Fruit fly (Drosophila melanogaster) whole organism, embryonic: ENCODE measurements around the gene CG18596.

ENCODE experiments used
- Atf6 ChIP-seq: fragments of 200-800 bp; sonication (Bioruptor generic); IDR thresholded peaks from 2 replicates; pipeline ENCODE4 v1.3.6; 2022; ENCODE audit warnings: missing biosample characterization, missing genetic modification characterization
- Bteb2 ChIP-seq: fragments of 200-800 bp; sonication (Bioruptor generic); optimal IDR thresholded peaks from 2 replicates; lab custom pipeline; 2016; ENCODE audit warnings: missing biosample characterization, missing genetic modification characterization
- CG10267 ChIP-seq: fragments of 200-800 bp; sonication (Bioruptor generic); optimal IDR thresholded peaks from 2 replicates; lab custom pipeline; 2018; ENCODE audit warnings: missing biosample characterization, mild to moderate bottlenecking, missing genetic modification characterization, moderate library complexity
- CG10431 ChIP-seq: fragments of 200-800 bp; sonication (Bioruptor generic); optimal IDR thresholded peaks from 3 replicates; lab custom pipeline; 2018; ENCODE audit warnings: missing biosample characterization, mild to moderate bottlenecking, missing genetic modification characterization
- CG11560 ChIP-seq: fragments of 200-800 bp; sonication (Bioruptor generic); IDR thresholded peaks from 3 replicates; pipeline ENCODE4 v1.3.6; 2022; ENCODE audit warnings: missing biosample characterization, missing genetic modification characterization
- CG13287 ChIP-seq: fragments of 200-800 bp; sonication (Bioruptor generic); IDR thresholded peaks from 2 replicates; pipeline ENCODE4 v1.3.6; 2022; ENCODE audit warnings: missing biosample characterization, missing genetic modification characterization; ENCODE audit not compliant: partially characterized antibody
- CG13894 ChIP-seq: fragments of 200-800 bp; sonication (Bioruptor generic); optimal IDR thresholded peaks from 3 replicates; lab custom pipeline; 2018; ENCODE audit warnings: missing biosample characterization, mild to moderate bottlenecking, missing genetic modification characterization, moderate library complexity
- CG14050 ChIP-seq: fragments of 200-800 bp; sonication (Bioruptor generic); IDR thresholded peaks from 3 replicates; pipeline ENCODE4 v1.3.6; 2022; ENCODE audit warnings: missing biosample characterization, missing genetic modification characterization
- CG14860 ChIP-seq: fragments of 200-800 bp; sonication (Bioruptor generic); IDR thresholded peaks from 3 replicates; pipeline ENCODE4 v1.3.6; 2022; ENCODE audit warnings: missing biosample characterization, missing genetic modification characterization; ENCODE audit not compliant: partially characterized antibody
- CG15479 ChIP-seq: fragments of 200-800 bp; sonication (Bioruptor generic); optimal IDR thresholded peaks from 3 replicates; lab custom pipeline; 2019; ENCODE audit warnings: missing biosample characterization, mild to moderate bottlenecking, missing genetic modification characterization, moderate library complexity
- CG16813 ChIP-seq: fragments of 200-800 bp; sonication (Bioruptor generic); IDR thresholded peaks from 3 replicates; pipeline ENCODE4 v1.3.6; 2022; ENCODE audit warnings: missing biosample characterization, missing genetic modification characterization; ENCODE audit not compliant: partially characterized antibody
- CG18619 ChIP-seq: fragments of 200-800 bp; sonication (Bioruptor generic); optimal IDR thresholded peaks from 3 replicates; lab custom pipeline; 2017; ENCODE audit warnings: missing biosample characterization, mild to moderate bottlenecking, missing genetic modification characterization
- CG34224 ChIP-seq: fragments of 200-800 bp; sonication (Bioruptor generic); IDR thresholded peaks from 3 replicates; pipeline ENCODE4 v1.3.6; 2022; ENCODE audit warnings: missing biosample characterization, missing genetic modification characterization; ENCODE audit not compliant: partially characterized antibody
- CHES-1-like ChIP-seq: fragments of 200-800 bp; sonication (Bioruptor generic); optimal IDR thresholded peaks from 2 replicates; lab custom pipeline; 2016; ENCODE audit warnings: missing biosample characterization, missing genetic modification characterization
- Dek ChIP-seq: fragments of 200-800 bp; sonication (Bioruptor generic); optimal IDR thresholded peaks from 3 replicates; lab custom pipeline; 2019; ENCODE audit warnings: missing biosample characterization, mild to moderate bottlenecking, missing genetic modification characterization, moderate library complexity
- Dll ChIP-seq: fragments of 200-800 bp; sonication (Bioruptor generic); IDR thresholded peaks from 4 replicates; pipeline ENCODE4 v1.3.6; 2022; ENCODE audit warnings: missing biosample characterization, missing genetic modification characterization; ENCODE audit not compliant: partially characterized antibody
- Dp ChIP-seq: fragments of 200-800 bp; sonication (Bioruptor generic); optimal IDR thresholded peaks from 2 replicates; lab custom pipeline; 2018; ENCODE audit warnings: missing biosample characterization, mild to moderate bottlenecking, missing genetic modification characterization, moderate library complexity
- GATAe ChIP-seq: fragments of 200-800 bp; sonication (Bioruptor generic); conservative IDR thresholded peaks from 2 replicates; pipeline ENCODE4 v1.3.6; 2022; ENCODE audit warnings: missing biosample characterization, missing genetic modification characterization
- Ravus ChIP-seq: fragments of 200-800 bp; sonication (Bioruptor generic); IDR thresholded peaks from 2 replicates; pipeline ENCODE4 v1.3.6; 2022; ENCODE audit warnings: missing biosample characterization, missing genetic modification characterization
- Scr ChIP-seq: fragments of 200-800 bp; sonication (Bioruptor generic); IDR thresholded peaks from 2 replicates; pipeline ENCODE4 v1.3.6; 2022; ENCODE audit warnings: missing biosample characterization, missing genetic modification characterization; ENCODE audit not compliant: partially characterized antibody
- Sry-δ ChIP-seq: fragments of 200-800 bp; sonication (Bioruptor generic); optimal IDR thresholded peaks from 2 replicates; lab custom pipeline; 2016; ENCODE audit warnings: missing biosample characterization, missing genetic modification characterization
- aop ChIP-seq: fragments of 200-800 bp; sonication (Bioruptor generic); IDR thresholded peaks from 2 replicates; pipeline ENCODE4 v1.3.6; 2022; ENCODE audit warnings: missing biosample characterization, missing genetic modification characterization
- ara ChIP-seq: fragments of 200-800 bp; sonication (Bioruptor generic); IDR thresholded peaks from 2 replicates; pipeline ENCODE4 v1.3.6; 2022; ENCODE audit warnings: missing biosample characterization, missing genetic modification characterization
- ash1 ChIP-seq: fragments of 200-800 bp; sonication (Bioruptor generic); optimal IDR thresholded peaks from 2 replicates; lab custom pipeline; 2018; ENCODE audit warnings: missing biosample characterization, mild to moderate bottlenecking, missing genetic modification characterization
- bbx ChIP-seq: fragments of 200-800 bp; sonication (Bioruptor generic); IDR thresholded peaks from 2 replicates; pipeline ENCODE4 v1.3.6; 2022; ENCODE audit warnings: missing biosample characterization, missing genetic modification characterization; ENCODE audit not compliant: partially characterized antibody
- br ChIP-seq: fragments of >200 bp; optimal IDR thresholded peaks from 2 replicates; lab custom pipeline; 2017
- crp ChIP-seq, 2 experiments: fragments of 200-800 bp; sonication (Bioruptor generic); optimal IDR thresholded peaks; 2 replicates in 1 of 2; 3 replicates in 1 of 2; lab custom pipeline; 2017; ENCODE audit warnings: missing biosample characterization in 2 of 2, missing genetic modification characterization in 2 of 2, mild to moderate bottlenecking in 1 of 2, moderate library complexity in 1 of 2
- dysf ChIP-seq: fragments of 200-800 bp; sonication (Bioruptor generic); IDR thresholded peaks from 3 replicates; pipeline ENCODE4 v1.3.6; 2022; ENCODE audit warnings: missing biosample characterization, missing genetic modification characterization
- emc ChIP-seq: fragments of 200-800 bp; sonication (Bioruptor generic); optimal IDR thresholded peaks from 2 replicates; lab custom pipeline; 2016; ENCODE audit warnings: missing biosample characterization, missing genetic modification characterization
- eyg ChIP-seq: fragments of 200-800 bp; sonication (Bioruptor generic); optimal IDR thresholded peaks from 3 replicates; lab custom pipeline; 2016; ENCODE audit warnings: missing biosample characterization, missing genetic modification characterization
- fd96Cb ChIP-seq: fragments of 200-800 bp; sonication (Bioruptor generic); optimal IDR thresholded peaks from 2 replicates; lab custom pipeline; 2018; ENCODE audit warnings: missing biosample characterization, mild to moderate bottlenecking, missing genetic modification characterization, moderate library complexity
- hbn ChIP-seq: fragments of 200-800 bp; sonication (Bioruptor generic); IDR thresholded peaks from 2 replicates; pipeline ENCODE4 v1.3.6; 2022; ENCODE audit warnings: missing biosample characterization, missing genetic modification characterization; ENCODE audit not compliant: partially characterized antibody
- hkb ChIP-seq, 2 experiments: fragments of 200-800 bp in 1 of 2; fragments of >200 bp in 1 of 2; sonication (Bioruptor generic) in 1 of 2; IDR thresholded peaks in 1 of 2; optimal IDR thresholded peaks in 1 of 2; 2 replicates each; pipeline versions ENCODE4 v1.3.6 to Lab custom; 2017 to 2022; ENCODE audit warnings: missing biosample characterization in 1 of 2, missing genetic modification characterization in 1 of 2
- inv ChIP-seq: fragments of 200-800 bp; sonication (Bioruptor generic); IDR thresholded peaks from 2 replicates; pipeline ENCODE4 v1.3.6; 2022; ENCODE audit warnings: missing biosample characterization, missing genetic modification characterization; ENCODE audit not compliant: partially characterized antibody
- jumu ChIP-seq: fragments of 200-800 bp; sonication (Bioruptor generic); optimal IDR thresholded peaks from 3 replicates; lab custom pipeline; 2016; ENCODE audit warnings: missing biosample characterization, missing genetic modification characterization
- knrl ChIP-seq: fragments of 200-800 bp; sonication (Bioruptor generic); IDR thresholded peaks from 3 replicates; pipeline ENCODE4 v1.3.6; 2022; ENCODE audit warnings: missing biosample characterization, missing genetic modification characterization; ENCODE audit not compliant: partially characterized antibody
- luna ChIP-seq: fragments of 200-800 bp; sonication (Bioruptor generic); optimal IDR thresholded peaks from 2 replicates; lab custom pipeline; 2016; ENCODE audit warnings: missing biosample characterization, missing genetic modification characterization
- mld ChIP-seq: fragments of 200-800 bp; sonication (Bioruptor generic); IDR thresholded peaks from 3 replicates; pipeline ENCODE4 v1.3.6; 2022; ENCODE audit warnings: missing biosample characterization, missing genetic modification characterization; ENCODE audit not compliant: partially characterized antibody
- odd ChIP-seq: fragments of 200-800 bp; sonication (Bioruptor generic); optimal IDR thresholded peaks from 2 replicates; lab custom pipeline; 2017; ENCODE audit warnings: missing biosample characterization, mild to moderate bottlenecking, missing genetic modification characterization
- psq ChIP-seq: fragments of 200-800 bp; sonication (Bioruptor generic); optimal IDR thresholded peaks from 2 replicates; lab custom pipeline; 2017; ENCODE audit warnings: missing biosample characterization, missing genetic modification characterization
- rib ChIP-seq: fragments of 200-800 bp; sonication (Bioruptor generic); IDR thresholded peaks from 2 replicates; pipeline ENCODE4 v1.3.6; 2022; ENCODE audit warnings: missing biosample characterization, missing genetic modification characterization
- ro ChIP-seq: fragments of 200-800 bp; sonication (Bioruptor generic); IDR thresholded peaks from 2 replicates; pipeline ENCODE4 v1.3.6; 2022; ENCODE audit warnings: missing biosample characterization, missing genetic modification characterization
- sc ChIP-seq, 3 experiments: fragments of >200 bp in 2 of 3; fragments of 200-800 bp in 1 of 3; sonication (Bioruptor generic) in 1 of 3; optimal IDR thresholded peaks; 2 replicates in 2 of 3; 3 replicates in 1 of 3; lab custom pipeline; 2017; ENCODE audit warnings: mild to moderate bottlenecking in 1 of 3, missing biosample characterization in 1 of 3, missing genetic modification characterization in 1 of 3, missing genetic modification reagents in 1 of 3
- sens ChIP-seq: fragments of 200-800 bp; sonication (Bioruptor generic); peaks from one replicate; lab custom pipeline; 2016; ENCODE audit warnings: missing biosample characterization, missing genetic modification characterization
- sna ChIP-seq: fragments of 200-800 bp; sonication (Bioruptor generic); IDR thresholded peaks from 2 replicates; pipeline ENCODE4 v1.3.6; 2022; ENCODE audit warnings: missing biosample characterization, missing genetic modification characterization; ENCODE audit not compliant: partially characterized antibody
- so ChIP-seq: fragments of 200-800 bp; sonication (Bioruptor generic); IDR thresholded peaks from 3 replicates; pipeline ENCODE4 v1.3.6; 2022; ENCODE audit warnings: missing biosample characterization, missing genetic modification characterization
- tna ChIP-seq: fragments of 200-800 bp; sonication (Bioruptor generic); IDR thresholded peaks from 2 replicates; pipeline ENCODE4 v1.3.6; 2022; ENCODE audit warnings: missing biosample characterization, missing genetic modification characterization; ENCODE audit not compliant: partially characterized antibody
- trem ChIP-seq: fragments of 200-800 bp; optimal IDR thresholded peaks from 3 replicates; lab custom pipeline; 2019; ENCODE audit warnings: missing biosample characterization, mild to moderate bottlenecking, missing genetic modification characterization, moderate library complexity

Gene CG18596

DNA sequence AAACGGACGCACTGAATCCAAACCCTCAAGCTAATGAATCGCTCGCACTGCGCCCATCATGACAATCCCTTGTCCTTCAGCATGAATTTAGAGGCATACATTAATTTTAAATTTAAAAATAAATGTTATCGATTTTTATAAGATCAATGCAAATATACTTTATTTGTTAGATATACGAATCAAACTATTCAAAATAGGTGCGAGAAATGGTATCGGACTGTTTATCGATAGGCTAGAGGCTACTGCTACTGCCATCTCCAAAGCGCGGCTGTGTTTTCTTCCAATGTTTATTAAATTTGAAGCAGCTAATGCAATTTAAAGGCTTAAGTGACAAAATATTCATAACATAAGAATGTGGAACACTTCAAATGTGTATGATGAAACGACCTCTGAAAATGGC is 5.4 kb downstream of the CG18596 start, which contains the start of gene CG43342 (continued):
- TF ChIP-seq GATAe (no peak), CG13287 (GFP tag; lab: Robert Waterston, UW) (peak; percentile 85), Atf6 (GFP tag; lab: Robert Waterston, UW) (no peak), rib (GFP tag; lab: Robert Waterston, UW) (no peak), so (GFP tag; lab: Robert Waterston, UW) (no peak), ash1 (no peak), inv (peak; percentile 49; the same call in 1 of the 2 replicates), Dp (GFP tag; lab: Kevin White, UChicago) (peak; percentile 74), CG13894 (tag; lab: Kevin White, UChicago) (no peak), hbn (GFP tag; lab: Robert Waterston, UW) (peak; percentile 63), CG34224 (GFP tag; lab: Robert Waterston, UW) (peak; percentile 84), fd96Cb (tag; lab: Kevin White, UChicago) (no peak), ara (no peak), Dek (tag; lab: Kevin White, UChicago) (no peak), CG11560 (tag; lab: Robert Waterston, UW) (peak; percentile 71; the same call in 2 of the 3 replicates), CG14860 (GFP tag; lab: Robert Waterston, UW) (peak; percentile 82), eyg (GFP tag; lab: Kevin White, UChicago) (no peak), Dll (GFP tag; lab: Robert Waterston, UW) (peak; percentile 82), jumu (no peak), bbx (peak; percentile 84), hkb (optimal IDR thresholded peaks at IDR 0.05; lab: Kevin White, UChicago) (no peak), hkb (GFP tag; IDR thresholded peaks at IDR 0.05; lab: Robert Waterston, UW) (no peak), tna (peak; percentile 89), emc (GFP tag; lab: Kevin White, UChicago) (no peak), trem (tag; lab: Kevin White, UChicago) (peak; percentile 57), knrl (GFP tag; lab: Robert Waterston, UW) (peak; percentile 68; the same call in 2 of the 3 replicates), luna (GFP tag; lab: Kevin White, UChicago) (no peak), aop (no peak), Scr (GFP tag; lab: Robert Waterston, UW) (peak; percentile 78), dysf (no peak), crp (GFP tag; optimal IDR thresholded peaks at IDR 0.05; lab: Kevin White, UChicago) (peak in 1 of 2 experiments; percentile 72), Bteb2 (GFP tag; lab: Kevin White, UChicago) (no peak), mld (GFP tag; lab: Robert Waterston, UW) (peak; percentile 76; the same call in 2 of the 3 replicates), CG14050 (no peak), sens (peak; percentile 69), Sry-δ (GFP tag; lab: Kevin White, UChicago) (peak; percentile 82), sc (optimal IDR thresholded peaks at IDR 0.05; lab: Kevin White, UChicago) (no peak), sc (GFP tag; optimal IDR thresholded peaks at IDR 0.05; lab: Kevin White, UChicago) (no peak), CG15479 (no peak), CG10267 (tag; lab: Kevin White, UChicago) (peak; percentile 6), CG10431 (GFP tag; lab: Kevin White, UChicago) (no peak), br (lab: Kevin White, UChicago) (no peak), ro (GFP tag; lab: Robert Waterston, UW) (no peak), CHES-1-like (GFP tag; lab: Kevin White, UChicago) (no peak), Ravus (GFP tag; lab: Robert Waterston, UW) (no peak), odd (GFP tag; lab: Kevin White, UChicago) (no peak), psq (GFP tag; lab: Kevin White, UChicago) (no peak), sna (GFP tag; lab: Robert Waterston, UW) (peak; percentile 81), CG18619 (GFP tag; lab: Kevin White, UChicago) (no peak), CG16813 (GFP tag; lab: Robert Waterston, UW) (peak; percentile 75)
